Fruit fly (Drosophila melanogaster): ENCODE measurements around the gene Rubicon.

Gene Rubicon

DNA sequence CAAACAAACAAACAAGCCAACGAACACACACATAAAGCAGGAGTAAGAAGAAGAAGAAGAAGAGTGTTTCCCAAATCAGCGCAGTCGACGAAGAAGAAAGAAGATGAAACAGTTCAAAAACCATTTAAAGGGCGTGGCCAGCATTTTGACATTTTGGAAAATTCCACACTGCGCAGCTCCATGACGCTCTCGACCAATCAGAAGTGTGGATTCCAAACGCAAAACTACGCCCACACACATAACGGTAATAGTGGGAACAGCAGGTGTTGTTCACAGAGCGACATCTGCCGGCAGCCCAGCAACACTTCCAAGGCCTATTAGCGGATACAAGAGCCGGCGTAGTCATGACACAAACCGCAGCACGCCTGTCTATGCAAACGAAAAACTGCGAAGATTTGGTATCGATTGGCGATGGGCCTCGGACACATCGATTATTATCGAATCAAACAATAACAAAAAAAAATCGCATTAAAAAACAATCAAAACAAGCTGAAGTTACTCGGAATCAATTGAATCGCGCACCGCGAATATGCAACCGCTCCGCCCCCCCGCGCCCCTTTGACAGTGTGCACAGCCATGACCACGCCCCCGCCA lies at the start of gene Rubicon:
Gene Rubicon (plus strand): TSS at position 433 of the 594 bp plus-strand sequence.
- TF ChIP-seq CG1832 (GFP tag; optimal IDR thresholded peaks at IDR 0.05) = no peak
- TF ChIP-seq hth (optimal IDR thresholded peaks at IDR 0.05) = no peak
- peak; percentile 15 for TF ChIP-seq gem (tag; optimal IDR thresholded peaks at IDR 0.05)
- peak; percentile 26; the same call in 1 of the 2 replicates for TF ChIP-seq Awh (GFP tag; IDR thresholded peaks at IDR 0.05)
- peak; percentile 91 for TF ChIP-seq CG2116 (GFP tag; optimal IDR thresholded peaks at IDR 0.05)
- TF ChIP-seq trem (tag; optimal IDR thresholded peaks at IDR 0.05) = peak; percentile 44
- peak; percentile 53; the same call in 1 of the 2 replicates for TF ChIP-seq E2f2 (GFP tag; IDR thresholded peaks at IDR 0.05)
- no peak for TF ChIP-seq Hmx (GFP tag; optimal IDR thresholded peaks at IDR 0.05)
- no peak for TF ChIP-seq Gsc (GFP tag; IDR thresholded peaks at IDR 0.05)
- no peak for TF ChIP-seq run (tag; optimal IDR thresholded peaks at IDR 0.05)
- no peak for TF ChIP-seq CG7357 (GFP tag; IDR thresholded peaks at IDR 0.05)
- no peak for TF ChIP-seq Oaz (GFP tag; IDR thresholded peaks at IDR 0.05)
- no peak for TF ChIP-seq CG9609 (GFP tag; optimal IDR thresholded peaks at IDR 0.05)
- TF ChIP-seq CG10147 (GFP tag; optimal IDR thresholded peaks at IDR 0.05) = peak; percentile 3
- TF ChIP-seq Hand (GFP tag; optimal IDR thresholded peaks at IDR 0.05) = no peak
- no peak for TF ChIP-seq Eip74EF (GFP tag; optimal IDR thresholded peaks at IDR 0.05)
- TF ChIP-seq prd (optimal IDR thresholded peaks at IDR 0.05) = no peak
- peak; percentile 46; the same call in 1 of the 3 replicates for TF ChIP-seq prd (GFP tag; IDR thresholded peaks at IDR 0.05)
- TF ChIP-seq insv (GFP tag; optimal IDR thresholded peaks at IDR 0.05) = peak in 1 of 2 experiments; percentile 68
- TF ChIP-seq CG9437 (GFP tag; optimal IDR thresholded peaks at IDR 0.05) = no peak
- TF ChIP-seq tx (GFP tag; optimal IDR thresholded peaks at IDR 0.05) = peak; percentile 1
- TF ChIP-seq Max (GFP tag; optimal IDR thresholded peaks at IDR 0.05) = no peak
- TF ChIP-seq CG10274 (GFP tag; optimal IDR thresholded peaks at IDR 0.05) = no peak
- no peak for TF ChIP-seq Poxn (GFP tag; IDR thresholded peaks at IDR 0.05)
- no peak for TF ChIP-seq CG1647 (GFP tag; optimal IDR thresholded peaks at IDR 0.05)
- TF ChIP-seq ems (GFP tag; optimal IDR thresholded peaks at IDR 0.05) = no peak
- TF ChIP-seq peb (GFP tag; IDR thresholded peaks at IDR 0.05) = no peak
- TF ChIP-seq odd (GFP tag; optimal IDR thresholded peaks at IDR 0.05) = no peak
- no peak for TF ChIP-seq CG13296 (GFP tag; optimal IDR thresholded peaks at IDR 0.05)
- no peak for TF ChIP-seq CG30403 (GFP tag; optimal IDR thresholded peaks at IDR 0.05)
- no peak for TF ChIP-seq CG14441 (GFP tag; IDR thresholded peaks at IDR 0.05)
- TF ChIP-seq phol (tag; optimal IDR thresholded peaks at IDR 0.05) = peak; percentile 37
- TF ChIP-seq eve (GFP tag; optimal IDR thresholded peaks at IDR 0.05) = no peak
- TF ChIP-seq Bteb2 (GFP tag; optimal IDR thresholded peaks at IDR 0.05) = no peak
- peak; percentile 83 for TF ChIP-seq nerfin-2 (GFP tag; IDR thresholded peaks at IDR 0.05; ENCODE audit: partially characterized antibody)
- TF ChIP-seq CG18599 (GFP tag; optimal IDR thresholded peaks at IDR 0.05) = peak; percentile 1
- TF ChIP-seq HLHmδ (GFP tag; optimal IDR thresholded peaks at IDR 0.05) = peak; percentile 76
- peak; percentile 89 for TF ChIP-seq Dll (GFP tag; IDR thresholded peaks at IDR 0.05; ENCODE audit: partially characterized antibody)
- TF ChIP-seq Fer1 (GFP tag; optimal IDR thresholded peaks at IDR 0.05) = no peak
- peak; percentile 86 for TF ChIP-seq abd-A (tag; optimal IDR thresholded peaks at IDR 0.05)
- TF ChIP-seq yki (optimal IDR thresholded peaks at IDR 0.05) = peak; percentile 16
- peak; percentile 45; the same call in 1 of the 3 replicates for TF ChIP-seq zfh1 (GFP tag; IDR thresholded peaks at IDR 0.05)
- TF ChIP-seq Chrac-16 (GFP tag; optimal IDR thresholded peaks at IDR 0.05) = peak; percentile 15
- TF ChIP-seq CG12219 (GFP tag; optimal IDR thresholded peaks at IDR 0.05) = no peak
- peak; percentile 29 for TF ChIP-seq CG2120 (GFP tag; optimal IDR thresholded peaks at IDR 0.05)
- no peak for TF ChIP-seq fd96Cb (tag; optimal IDR thresholded peaks at IDR 0.05)
- TF ChIP-seq Doc3 (GFP tag; IDR thresholded peaks at IDR 0.05; ENCODE audit: partially characterized antibody) = peak; percentile 79
- TF ChIP-seq CG8281 (tag; optimal IDR thresholded peaks at IDR 0.05) = no peak
- TF ChIP-seq CG8765 (GFP tag; IDR thresholded peaks at IDR 0.05) = no peak
- TF ChIP-seq br (optimal IDR thresholded peaks at IDR 0.05) = no peak
- TF ChIP-seq lab (GFP tag; optimal IDR thresholded peaks at IDR 0.05) = peak; percentile 56
